Fruit fly (Drosophila melanogaster): ENCODE measurements around the gene Torsin.

DNA sequence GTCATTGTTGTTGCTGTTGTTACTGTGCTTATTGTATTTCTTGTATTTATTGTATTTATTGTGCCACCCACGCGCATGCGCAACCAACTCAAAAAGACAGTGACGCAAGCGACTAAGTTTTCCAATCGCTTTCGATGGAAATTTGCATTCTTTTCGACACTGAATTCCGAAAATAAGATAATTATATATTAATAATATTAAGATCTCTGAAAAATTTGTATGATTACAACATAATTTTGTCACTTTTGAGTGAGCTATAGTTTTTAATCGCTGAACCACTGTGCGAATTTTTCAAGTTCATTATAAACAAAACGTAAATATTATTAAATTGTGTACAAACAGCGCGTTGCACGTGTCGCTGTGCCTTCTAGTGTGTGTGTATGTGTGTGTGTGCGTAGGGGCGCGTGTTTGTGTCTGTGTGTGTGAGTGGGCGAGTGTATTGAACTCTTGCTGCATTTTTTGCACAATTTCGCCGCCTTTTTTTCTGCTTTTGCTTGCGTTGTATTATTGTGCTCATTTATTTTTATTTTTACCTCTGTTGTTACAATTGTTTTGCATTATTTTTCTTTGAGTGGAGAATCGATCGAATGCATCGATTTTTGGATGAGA, 34.0 kb downstream of the Torsin start:
- TF ChIP-seq CTCF (optimal IDR thresholded peaks at IDR 0.05) (no peak), CG8478 (optimal IDR thresholded peaks at IDR 0.05) (no peak)

Data from S2 (cell line).